Fruit fly (Drosophila melanogaster) whole organism, prepupa: ENCODE results near the gene Cen.

Experiments
- CG11762 ChIP-seq: fragments of 200-800 bp; sonication (Bioruptor generic); optimal IDR thresholded peaks from 3 replicates; lab custom pipeline; 2016; ENCODE audit warnings: missing biosample characterization, missing genetic modification characterization; ENCODE audit not compliant: insufficient read depth
- CG3032 ChIP-seq: fragments of 200-800 bp; optimal IDR thresholded peaks from 2 replicates; lab custom pipeline; 2019; ENCODE audit warnings: missing biosample characterization, mild to moderate bottlenecking, missing genetic modification characterization, moderate library complexity
- CG6276 ChIP-seq: fragments of 200-800 bp; sonication (Bioruptor generic); optimal IDR thresholded peaks from 2 replicates; lab custom pipeline; 2017; ENCODE audit warnings: missing biosample characterization, mild to moderate bottlenecking, missing genetic modification characterization
- CG6808 ChIP-seq: fragments of 200-800 bp; sonication (Bioruptor generic); optimal IDR thresholded peaks from 3 replicates; lab custom pipeline; 2017; ENCODE audit warnings: missing biosample characterization, missing genetic modification characterization, mild to moderate bottlenecking, moderate library complexity, missing genetic modification reagents
- Eip75B ChIP-seq: fragments of 200-800 bp; sonication (Bioruptor generic); optimal IDR thresholded peaks from 3 replicates; lab custom pipeline; 2016; ENCODE audit warnings: missing biosample characterization, missing genetic modification characterization
- Eip78C ChIP-seq: fragments of 200-800 bp; sonication (Bioruptor generic); peaks from one replicate; lab custom pipeline; 2016; ENCODE audit warnings: missing biosample characterization, missing genetic modification characterization
- Hr38 ChIP-seq: sonication (Bioruptor generic); optimal IDR thresholded peaks from 2 replicates; lab custom pipeline; 2016; ENCODE audit warnings: missing biosample characterization, missing genetic modification characterization
- Lpt ChIP-seq: fragments of 200-800 bp; sonication (Bioruptor generic); optimal IDR thresholded peaks from 3 replicates; lab custom pipeline; 2016; ENCODE audit warnings: missing biosample characterization, missing genetic modification characterization
- Sox102F ChIP-seq: fragments of 200-800 bp; sonication (Bioruptor generic); optimal IDR thresholded peaks from 2 replicates; lab custom pipeline; 2016; ENCODE audit warnings: missing biosample characterization, mild to moderate bottlenecking, missing genetic modification characterization
- pdm3 ChIP-seq: fragments of 200-800 bp; sonication (Bioruptor generic); optimal IDR thresholded peaks from 3 replicates; lab custom pipeline; 2016; ENCODE audit warnings: missing biosample characterization, missing genetic modification characterization

DNA sequence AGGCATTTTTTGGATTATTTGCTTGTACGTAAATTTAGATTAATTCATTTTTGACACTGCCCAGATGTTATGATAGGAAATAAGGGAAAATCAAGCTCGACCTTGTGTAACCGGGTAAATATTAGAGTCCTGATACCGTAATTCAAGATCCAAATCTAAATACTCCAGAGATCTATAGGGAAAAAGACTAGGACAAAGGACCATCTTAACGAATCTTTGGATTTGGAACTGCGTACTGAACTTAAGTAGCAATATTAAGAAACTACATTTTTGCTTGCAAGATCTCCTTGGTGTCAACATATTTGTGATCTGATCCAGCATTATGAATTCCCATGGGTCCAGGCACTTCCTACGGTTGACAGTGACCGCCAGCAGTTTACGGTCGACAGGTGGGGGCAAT, 44.8 kb upstream of the Cen start, which contains the start of gene CG9316:
- no peak for TF ChIP-seq Sox102F
- no peak for TF ChIP-seq Lpt (GFP tag; lab: Kevin White, UChicago)
- no peak for TF ChIP-seq Eip75B
- TF ChIP-seq CG11762 = no peak
- TF ChIP-seq Eip78C (GFP tag; lab: Kevin White, UChicago) = no peak
- TF ChIP-seq pdm3 = no peak
- no peak for TF ChIP-seq Hr38
- TF ChIP-seq CG6276 (GFP tag; lab: Kevin White, UChicago) = no peak
- no peak for TF ChIP-seq CG6808 (GFP tag; lab: Kevin White, UChicago)
- TF ChIP-seq CG3032 (tag; lab: Kevin White, UChicago) = no peak
